Worm (Caenorhabditis elegans) whole organism, L4 larva: Measurements from ENCODE around the gene his-74.

Experiments
- ZK546.5 ChIP-seq, 2 experiments: sonication (generic microtip); optimal IDR thresholded peaks; 2 replicates each; lab custom pipeline; 2017; ENCODE audit warnings: missing biosample characterization in 2 of 2, missing genetic modification characterization in 2 of 2
- aly-2 ChIP-seq: sonication (generic microtip); optimal IDR thresholded peaks from 2 replicates; lab custom pipeline; 2018; ENCODE audit warnings: missing biosample characterization, missing genetic modification characterization
- fkh-10 ChIP-seq: fragments of 150-350 bp; optimal IDR thresholded peaks from 2 replicates; lab custom pipeline; 2014; ENCODE audit warnings: missing biosample characterization, missing genetic modification reagents, missing genetic modification characterization
- gei-8 ChIP-seq: fragments of 200-800 bp; sonication (Bioruptor generic); optimal IDR thresholded peaks from 2 replicates; lab custom pipeline; 2018; ENCODE audit warnings: mild to moderate bottlenecking, missing genetic modification characterization, missing compliant biosample characterization
- hif-1 ChIP-seq, 2 experiments: sonication (generic microtip); optimal IDR thresholded peaks; 2 replicates each; lab custom pipeline; 2016 to 2017; ENCODE audit warnings: missing compliant biosample characterization in 2 of 2, missing genetic modification characterization in 2 of 2, missing genetic modification reagents in 2 of 2, missing genotype in 2 of 2, mild to moderate bottlenecking in 1 of 2
- lsy-2 ChIP-seq, 2 experiments: fragments of 150-350 bp in 1 of 2; sonication (generic microtip) in 1 of 2; optimal IDR thresholded peaks; 2 replicates each; lab custom pipeline; 2014 to 2017; ENCODE audit warnings: missing biosample characterization in 2 of 2, missing genetic modification characterization in 2 of 2
- nhr-237 ChIP-seq: sonication (generic microtip); optimal IDR thresholded peaks from 2 replicates; lab custom pipeline; 2017; ENCODE audit warnings: missing biosample characterization, missing genetic modification characterization
- saeg-2 ChIP-seq: fragments of 200-800 bp; sonication (Bioruptor generic); IDR thresholded peaks from 2 replicates; pipeline ENCODE4 v1.3.6; 2022; ENCODE audit warnings: missing genetic modification reagents, missing genetic modification characterization, missing compliant biosample characterization
- snpc-4 ChIP-seq: fragments of 150-350 bp; optimal IDR thresholded peaks from 2 replicates; lab custom pipeline; 2014; ENCODE audit warnings: missing biosample characterization, missing genetic modification characterization
- vab-7 ChIP-seq: fragments of 200-800 bp; sonication (Bioruptor generic); IDR thresholded peaks from 2 replicates; pipeline ENCODE4 v1.3.6; 2022; ENCODE audit warnings: missing genetic modification reagents, missing genetic modification characterization, missing compliant biosample characterization

ce11 chrV:12632048-12632447 lies 28.1 kb downstream of the his-74 start, which contains the start of gene srx-113:
- TF ChIP-seq snpc-4 (tag; lab: Kevin White, UChicago) (no peak), saeg-2 (GFP tag; lab: Robert Waterston, UW) (no peak), aly-2 (tag; lab: Kevin White, UChicago) (no peak), nhr-237 (tag; lab: Kevin White, UChicago) (no peak), gei-8 (GFP tag; lab: Kevin White, UChicago) (no peak), ZK546.5 (tag; optimal IDR thresholded peaks at IDR 0.05; lab: Kevin White, UChicago) (no peak), hif-1 (tag; optimal IDR thresholded peaks at IDR 0.05; lab: Kevin White, UChicago) (no peak), fkh-10 (no peak), lsy-2 (tag; optimal IDR thresholded peaks at IDR 0.05; lab: Kevin White, UChicago) (no peak), vab-7 (GFP tag; lab: Robert Waterston, UW) (no peak)
